Fruit fly (Drosophila melanogaster): ENCODE results near the gene lectin-28C.

The lectin-28C gene

dm6 chr2L:7868608-7869007, 11.7 kb downstream of the lectin-28C start:
- TF ChIP-seq bab1 (GFP tag; optimal IDR thresholded peaks at IDR 0.05) (no peak), toe (GFP tag; optimal IDR thresholded peaks at IDR 0.05) (no peak), CG14711 (tag; optimal IDR thresholded peaks at IDR 0.05) (no peak), CG12768 (GFP tag; optimal IDR thresholded peaks at IDR 0.05) (no peak), cic (GFP tag; optimal IDR thresholded peaks at IDR 0.05) (no peak)

- TF ChIP-seq CG11617 (GFP tag; optimal IDR thresholded peaks at IDR 0.05) (no peak), Clk (GFP tag; optimal IDR thresholded peaks at IDR 0.05) (no peak)
Observed at dm6 chr2L:7870212-7870611, 13.3 kb downstream of the lectin-28C start.

dm6 chr2L:7871332-7871731, 14.5 kb downstream of the lectin-28C start, which contains the start of gene Proc:
TSS of gene Proc (minus strand) at chr2L:7871432.
- TF ChIP-seq CG11617 (GFP tag; optimal IDR thresholded peaks at IDR 0.05), result no peak
- TF ChIP-seq Crg-1 (GFP tag; optimal IDR thresholded peaks at IDR 0.05), result no peak
- no peak for TF ChIP-seq CG33017 (tag; optimal IDR thresholded peaks at IDR 0.05)
- no peak for TF ChIP-seq CG14711 (tag; optimal IDR thresholded peaks at IDR 0.05)
- TF ChIP-seq bab1 (GFP tag; optimal IDR thresholded peaks at IDR 0.05), result no peak
- TF ChIP-seq CG1620 (GFP tag; optimal IDR thresholded peaks at IDR 0.05), result no peak
- no peak for TF ChIP-seq cic (GFP tag; optimal IDR thresholded peaks at IDR 0.05)
- no peak for TF ChIP-seq Mnt (GFP tag; optimal IDR thresholded peaks at IDR 0.05)
- TF ChIP-seq CG7045 (GFP tag; optimal IDR thresholded peaks at IDR 0.05), result no peak
- TF ChIP-seq ovo (GFP tag; optimal IDR thresholded peaks at IDR 0.05), result no peak
- TF ChIP-seq kay (GFP tag; ENCODE audit: borderline replicate concordance), result no peak
- no peak for TF ChIP-seq Clk (GFP tag; optimal IDR thresholded peaks at IDR 0.05)
- no peak for TF ChIP-seq tj (GFP tag; optimal IDR thresholded peaks at IDR 0.05)
- no peak for TF ChIP-seq toe (GFP tag; optimal IDR thresholded peaks at IDR 0.05)
- no peak for TF ChIP-seq pad (GFP tag; optimal IDR thresholded peaks at IDR 0.05)
- no peak for TF ChIP-seq Hr96 (GFP tag; optimal IDR thresholded peaks at IDR 0.05)
- TF ChIP-seq CG12768 (GFP tag; optimal IDR thresholded peaks at IDR 0.05), result no peak

dm6 chr2L:7871821-7872524, 15.1 kb downstream of the lectin-28C start:
- TF ChIP-seq CG5204 (GFP tag; optimal IDR thresholded peaks at IDR 0.05) (peak; percentile 5), Hr96 (GFP tag; optimal IDR thresholded peaks at IDR 0.05) (no peak)

dm6 chr2L:7872680-7873079, 15.8 kb downstream of the lectin-28C start:
- TF ChIP-seq bab1 (GFP tag; optimal IDR thresholded peaks at IDR 0.05) (no peak), CG11617 (GFP tag; optimal IDR thresholded peaks at IDR 0.05) (no peak)

- TF ChIP-seq CG5204 (GFP tag; optimal IDR thresholded peaks at IDR 0.05), result no peak
- no peak for TF ChIP-seq tj (GFP tag; optimal IDR thresholded peaks at IDR 0.05)
- TF ChIP-seq Clk (GFP tag; optimal IDR thresholded peaks at IDR 0.05), result no peak
- no peak for TF ChIP-seq bab1 (GFP tag; optimal IDR thresholded peaks at IDR 0.05)
- TF ChIP-seq Crg-1 (GFP tag; optimal IDR thresholded peaks at IDR 0.05), result no peak
- TF ChIP-seq CG14711 (tag; optimal IDR thresholded peaks at IDR 0.05), result no peak
- no peak for TF ChIP-seq CG1620 (GFP tag; optimal IDR thresholded peaks at IDR 0.05)
- TF ChIP-seq CG7045 (GFP tag; optimal IDR thresholded peaks at IDR 0.05), result no peak
- TF ChIP-seq pad (GFP tag; optimal IDR thresholded peaks at IDR 0.05), result no peak
- no peak for TF ChIP-seq kay (GFP tag; ENCODE audit: borderline replicate concordance)
- no peak for TF ChIP-seq CG7101 (tag; optimal IDR thresholded peaks at IDR 0.05)
- TF ChIP-seq CG11617 (GFP tag; optimal IDR thresholded peaks at IDR 0.05), result no peak
- no peak for TF ChIP-seq CG12768 (GFP tag; optimal IDR thresholded peaks at IDR 0.05)
- no peak for TF ChIP-seq cnc (optimal IDR thresholded peaks at IDR 0.05)
- TF ChIP-seq CG33017 (tag; optimal IDR thresholded peaks at IDR 0.05), result no peak
- no peak for TF ChIP-seq toe (GFP tag; optimal IDR thresholded peaks at IDR 0.05)
Observed at dm6 chr2L:7875676-7876075, 18.8 kb downstream of the lectin-28C start.

dm6 chr2L:7876520-7877232, 19.8 kb downstream of the lectin-28C start:
- TF ChIP-seq CG7101 (tag; optimal IDR thresholded peaks at IDR 0.05) (no peak), tj (GFP tag; optimal IDR thresholded peaks at IDR 0.05) (no peak), bab1 (GFP tag; optimal IDR thresholded peaks at IDR 0.05) (no peak), Mnt (GFP tag; optimal IDR thresholded peaks at IDR 0.05) (no peak), CG5204 (GFP tag; optimal IDR thresholded peaks at IDR 0.05) (no peak), kay (GFP tag; ENCODE audit: borderline replicate concordance) (no peak), CG1620 (GFP tag; optimal IDR thresholded peaks at IDR 0.05) (no peak), ovo (GFP tag; optimal IDR thresholded peaks at IDR 0.05) (no peak), CG14711 (tag; optimal IDR thresholded peaks at IDR 0.05) (no peak), CG33017 (tag; optimal IDR thresholded peaks at IDR 0.05) (no peak), toe (GFP tag; optimal IDR thresholded peaks at IDR 0.05) (no peak), pad (GFP tag; optimal IDR thresholded peaks at IDR 0.05) (no peak), cic (GFP tag; optimal IDR thresholded peaks at IDR 0.05) (no peak), CG11617 (GFP tag; optimal IDR thresholded peaks at IDR 0.05) (no peak), cnc (optimal IDR thresholded peaks at IDR 0.05) (no peak), CG7045 (GFP tag; optimal IDR thresholded peaks at IDR 0.05) (no peak), Crg-1 (GFP tag; optimal IDR thresholded peaks at IDR 0.05) (no peak), Clk (GFP tag; optimal IDR thresholded peaks at IDR 0.05) (no peak), Hr96 (GFP tag; optimal IDR thresholded peaks at IDR 0.05) (no peak), CG12768 (GFP tag; optimal IDR thresholded peaks at IDR 0.05) (no peak)
